Fruit fly (Drosophila melanogaster) whole organism, embryonic: ENCODE measurements around the gene CG44271.
A peak's percentile ranks its signal among the peaks of the same experiment; 100 is the strongest.

Experiments used
- Atf3 ChIP-seq: fragments of 200-800 bp; sonication (Bioruptor generic); optimal IDR thresholded peaks from 3 replicates; lab custom pipeline; 2016; ENCODE audit warnings: missing biosample characterization, missing genetic modification characterization
- B-H2 ChIP-seq: fragments of 200-800 bp; sonication (Bioruptor generic); optimal IDR thresholded peaks from 2 replicates; lab custom pipeline; 2018; ENCODE audit warnings: missing biosample characterization, mild to moderate bottlenecking, missing genetic modification characterization
- CG11247 ChIP-seq: fragments of 200-800 bp; sonication (Bioruptor generic); IDR thresholded peaks from 2 replicates; pipeline ENCODE4 v1.3.6; 2022; ENCODE audit warnings: missing biosample characterization, missing genetic modification characterization
- CG11398 ChIP-seq: fragments of 200-800 bp; sonication (Bioruptor generic); optimal IDR thresholded peaks from 2 replicates; lab custom pipeline; 2016; ENCODE audit warnings: missing biosample characterization, missing genetic modification characterization
- CG13894 ChIP-seq: fragments of 200-800 bp; sonication (Bioruptor generic); optimal IDR thresholded peaks from 3 replicates; lab custom pipeline; 2018; ENCODE audit warnings: missing biosample characterization, mild to moderate bottlenecking, missing genetic modification characterization, moderate library complexity
- CG14710 ChIP-seq: fragments of 200-800 bp; sonication (Bioruptor generic); optimal IDR thresholded peaks from 3 replicates; lab custom pipeline; 2019; ENCODE audit warnings: missing biosample characterization, mild to moderate bottlenecking, missing genetic modification characterization, moderate library complexity
- CG1602 ChIP-seq: fragments of 200-800 bp; sonication (Bioruptor generic); optimal IDR thresholded peaks from 3 replicates; lab custom pipeline; 2016; ENCODE audit warnings: missing biosample characterization, missing genetic modification characterization
- CG2199 ChIP-seq: fragments of 200-800 bp; sonication (Bioruptor generic); IDR thresholded peaks from 3 replicates; pipeline ENCODE4 v1.3.6; 2022; ENCODE audit warnings: missing biosample characterization, missing genetic modification characterization
- CG3838 ChIP-seq: fragments of 200-800 bp; sonication (Bioruptor generic); optimal IDR thresholded peaks from 3 replicates; lab custom pipeline; 2016; ENCODE audit warnings: missing biosample characterization, missing genetic modification characterization
- CG4360 ChIP-seq: fragments of 200-800 bp; sonication (Bioruptor generic); IDR thresholded peaks from 2 replicates; pipeline ENCODE4 v1.3.6; 2022; ENCODE audit warnings: missing biosample characterization, missing genetic modification characterization
- CG5953 ChIP-seq: fragments of 200-800 bp; sonication (Bioruptor generic); IDR thresholded peaks from 2 replicates; pipeline ENCODE4 v1.3.6; 2022; ENCODE audit warnings: missing biosample characterization, missing genetic modification characterization
- CG7839 ChIP-seq: fragments of 200-800 bp; sonication (Bioruptor generic); optimal IDR thresholded peaks from 3 replicates; lab custom pipeline; 2018; ENCODE audit warnings: missing biosample characterization, mild to moderate bottlenecking, missing genetic modification characterization, moderate library complexity
- CG8281 ChIP-seq: fragments of 200-800 bp; sonication (Bioruptor generic); optimal IDR thresholded peaks from 2 replicates; lab custom pipeline; 2018; ENCODE audit warnings: missing biosample characterization, mild to moderate bottlenecking, missing genetic modification characterization, moderate library complexity
- CG8944 ChIP-seq: fragments of 200-800 bp; sonication (Bioruptor generic); optimal IDR thresholded peaks from 3 replicates; lab custom pipeline; 2016; ENCODE audit warnings: missing biosample characterization, missing genetic modification characterization
- Deaf1 ChIP-seq: fragments of 200-800 bp; optimal IDR thresholded peaks from 3 replicates; lab custom pipeline; 2019; ENCODE audit warnings: missing biosample characterization, mild to moderate bottlenecking, missing genetic modification characterization, moderate library complexity
- Dp ChIP-seq: fragments of 200-800 bp; sonication (Bioruptor generic); optimal IDR thresholded peaks from 2 replicates; lab custom pipeline; 2018; ENCODE audit warnings: missing biosample characterization, mild to moderate bottlenecking, missing genetic modification characterization, moderate library complexity
- Ets97D ChIP-seq: fragments of 200-800 bp; sonication (Bioruptor generic); optimal IDR thresholded peaks from 3 replicates; lab custom pipeline; 2016; ENCODE audit warnings: missing biosample characterization, missing genetic modification characterization
- HHEX ChIP-seq: fragments of 200-800 bp; sonication (Bioruptor generic); optimal IDR thresholded peaks from 3 replicates; lab custom pipeline; 2017; ENCODE audit warnings: missing biosample characterization, mild to moderate bottlenecking, missing genetic modification characterization, missing genetic modification reagents
- Hr51 ChIP-seq, 2 experiments: fragments of 200-800 bp; sonication (Bioruptor generic); optimal IDR thresholded peaks; 2 replicates in 1 of 2; 3 replicates in 1 of 2; lab custom pipeline; 2016 to 2018; ENCODE audit warnings: missing biosample characterization in 2 of 2, missing genetic modification characterization in 2 of 2, mild to moderate bottlenecking in 1 of 2, moderate library complexity in 1 of 2
- NC2β ChIP-seq: fragments of 200-800 bp; sonication (Bioruptor generic); optimal IDR thresholded peaks from 2 replicates; lab custom pipeline; 2016; ENCODE audit warnings: missing biosample characterization, missing genetic modification characterization
- NK7.1 ChIP-seq: fragments of 200-800 bp; sonication (Bioruptor generic); optimal IDR thresholded peaks from 3 replicates; lab custom pipeline; 2016; ENCODE audit warnings: missing biosample characterization, missing genetic modification characterization
- Pdp1 ChIP-seq, 2 experiments: fragments of 200-800 bp; sonication (Bioruptor generic); optimal IDR thresholded peaks; 3 replicates each; lab custom pipeline; 2016; ENCODE audit warnings: missing biosample characterization in 2 of 2, missing genetic modification characterization in 2 of 2, mild to moderate bottlenecking in 1 of 2, moderate library complexity in 1 of 2
- Scr ChIP-seq: fragments of 200-800 bp; sonication (Bioruptor generic); IDR thresholded peaks from 2 replicates; pipeline ENCODE4 v1.3.6; 2022; ENCODE audit warnings: missing biosample characterization, missing genetic modification characterization; ENCODE audit not compliant: partially characterized antibody
- Sox102F ChIP-seq: fragments of 200-800 bp; sonication (Bioruptor generic); optimal IDR thresholded peaks from 2 replicates; lab custom pipeline; 2018; ENCODE audit warnings: missing biosample characterization, mild to moderate bottlenecking, missing genetic modification characterization, moderate library complexity
- Tbp ChIP-seq: fragments of >200 bp; optimal IDR thresholded peaks from 2 replicates; lab custom pipeline; 2018; ENCODE audit warnings: missing biosample characterization, missing genetic modification characterization
- al ChIP-seq: fragments of 200-800 bp; sonication (Bioruptor generic); IDR thresholded peaks from 2 replicates; pipeline ENCODE4 v1.3.6; 2022; ENCODE audit warnings: missing biosample characterization, missing genetic modification characterization
- amos ChIP-seq: fragments of 200-800 bp; sonication (Bioruptor generic); IDR thresholded peaks from 2 replicates; pipeline ENCODE4 v1.3.6; 2022; ENCODE audit warnings: missing biosample characterization, missing genetic modification characterization; ENCODE audit not compliant: partially characterized antibody
- aop ChIP-seq: fragments of 200-800 bp; sonication (Bioruptor generic); IDR thresholded peaks from 2 replicates; pipeline ENCODE4 v1.3.6; 2022; ENCODE audit warnings: missing biosample characterization, missing genetic modification characterization
- bigmax ChIP-seq: fragments of 200-800 bp; sonication (Bioruptor generic); optimal IDR thresholded peaks from 2 replicates; lab custom pipeline; 2018; ENCODE audit warnings: missing biosample characterization, mild to moderate bottlenecking, missing genetic modification characterization
- caup ChIP-seq: fragments of 200-800 bp; sonication (Bioruptor generic); optimal IDR thresholded peaks from 3 replicates; lab custom pipeline; 2017; ENCODE audit warnings: missing biosample characterization, mild to moderate bottlenecking, missing genetic modification characterization, moderate library complexity; ENCODE audit not compliant: severe bottlenecking
- crp ChIP-seq, 2 experiments: fragments of 200-800 bp; sonication (Bioruptor generic); optimal IDR thresholded peaks; 2 replicates in 1 of 2; 3 replicates in 1 of 2; lab custom pipeline; 2017; ENCODE audit warnings: missing biosample characterization in 2 of 2, missing genetic modification characterization in 2 of 2, mild to moderate bottlenecking in 1 of 2, moderate library complexity in 1 of 2
- cwo ChIP-seq: fragments of 200-800 bp; sonication (Bioruptor generic); optimal IDR thresholded peaks from 3 replicates; lab custom pipeline; 2017; ENCODE audit warnings: missing biosample characterization, missing genetic modification characterization, mild to moderate bottlenecking, moderate library complexity, missing genetic modification reagents
- dpn ChIP-seq, 2 experiments: fragments of 200-800 bp; sonication (Bioruptor generic); optimal IDR thresholded peaks; 3 replicates each; lab custom pipeline; 2016; ENCODE audit warnings: missing biosample characterization in 2 of 2, missing genetic modification characterization in 2 of 2
- dysf ChIP-seq: fragments of 200-800 bp; sonication (Bioruptor generic); IDR thresholded peaks from 3 replicates; pipeline ENCODE4 v1.3.6; 2022; ENCODE audit warnings: missing biosample characterization, missing genetic modification characterization
- fd102C ChIP-seq: fragments of 200-800 bp; sonication (Bioruptor generic); optimal IDR thresholded peaks from 2 replicates; lab custom pipeline; 2018; ENCODE audit warnings: missing biosample characterization, mild to moderate bottlenecking, missing genetic modification characterization, moderate library complexity
- fd96Cb ChIP-seq: fragments of 200-800 bp; sonication (Bioruptor generic); optimal IDR thresholded peaks from 2 replicates; lab custom pipeline; 2018; ENCODE audit warnings: missing biosample characterization, mild to moderate bottlenecking, missing genetic modification characterization, moderate library complexity
- gro ChIP-seq: fragments of 200-800 bp; sonication (Bioruptor generic); optimal IDR thresholded peaks from 2 replicates; lab custom pipeline; 2016; ENCODE audit warnings: missing biosample characterization, missing genetic modification characterization
- jumu ChIP-seq: fragments of 200-800 bp; sonication (Bioruptor generic); optimal IDR thresholded peaks from 3 replicates; lab custom pipeline; 2016; ENCODE audit warnings: missing biosample characterization, missing genetic modification characterization
- ken ChIP-seq: fragments of 200-800 bp; sonication (Bioruptor generic); IDR thresholded peaks from 3 replicates; pipeline ENCODE4 v1.3.6; 2022; ENCODE audit warnings: missing biosample characterization, missing genetic modification characterization
- klu ChIP-seq: fragments of 200-800 bp; sonication (Bioruptor generic); IDR thresholded peaks from 2 replicates; pipeline ENCODE4 v1.3.6; 2022; ENCODE audit warnings: missing biosample characterization, missing genetic modification characterization
- lola ChIP-seq, 3 experiments: fragments of >200 bp in 2 of 3; fragments of 200-800 bp in 1 of 3; sonication (Bioruptor generic) in 1 of 3; optimal IDR thresholded peaks; 2 replicates each; lab custom pipeline; 2017 to 2019; ENCODE audit warnings: missing biosample characterization in 3 of 3, missing genetic modification characterization in 3 of 3, mild to moderate bottlenecking in 1 of 3, moderate library complexity in 1 of 3
- mld ChIP-seq: fragments of 200-800 bp; sonication (Bioruptor generic); IDR thresholded peaks from 3 replicates; pipeline ENCODE4 v1.3.6; 2022; ENCODE audit warnings: missing biosample characterization, missing genetic modification characterization; ENCODE audit not compliant: partially characterized antibody
- oc ChIP-seq: fragments of 200-800 bp; sonication (Bioruptor generic); optimal IDR thresholded peaks from 2 replicates; lab custom pipeline; 2018; ENCODE audit warnings: missing biosample characterization, mild to moderate bottlenecking, missing genetic modification characterization, moderate library complexity
- odd ChIP-seq: fragments of 200-800 bp; sonication (Bioruptor generic); optimal IDR thresholded peaks from 2 replicates; lab custom pipeline; 2017; ENCODE audit warnings: missing biosample characterization, mild to moderate bottlenecking, missing genetic modification characterization
- psq ChIP-seq: fragments of 200-800 bp; sonication (Bioruptor generic); optimal IDR thresholded peaks from 2 replicates; lab custom pipeline; 2017; ENCODE audit warnings: missing biosample characterization, missing genetic modification characterization
- tgo ChIP-seq: fragments of 200-800 bp; sonication (Bioruptor generic); IDR thresholded peaks from 3 replicates; pipeline ENCODE4 v1.3.6; 2022; ENCODE audit warnings: missing biosample characterization, missing genetic modification characterization
- vvl ChIP-seq: fragments of 200-800 bp; sonication (Bioruptor generic); IDR thresholded peaks from 2 replicates; pipeline ENCODE4 v1.3.6; 2022; ENCODE audit warnings: missing biosample characterization, missing genetic modification characterization

The CG44271 gene

dm6 chr2L:6701409-6702199 lies 46.1 kb downstream of the CG44271 start (continued):
- TF ChIP-seq Hr51 (GFP tag; optimal IDR thresholded peaks at IDR 0.05; lab: Kevin White, UChicago): peak in 1 of 2 experiments; percentile 4
- no peak for TF ChIP-seq cwo (GFP tag; lab: Kevin White, UChicago)
- no peak for TF ChIP-seq Deaf1
- no peak for TF ChIP-seq tgo (GFP tag; lab: Robert Waterston, UW)
- TF ChIP-seq Sox102F (GFP tag; lab: Kevin White, UChicago): peak; percentile 32
- TF ChIP-seq fd102C (GFP tag; lab: Kevin White, UChicago): no peak
- no peak for TF ChIP-seq psq
- TF ChIP-seq Pdp1 (GFP tag; optimal IDR thresholded peaks at IDR 0.05; lab: Kevin White, UChicago): peak in 1 of 2 experiments; percentile 66
- no peak for TF ChIP-seq CG5953 (GFP tag; lab: Robert Waterston, UW)
- no peak for TF ChIP-seq vvl (GFP tag; lab: Robert Waterston, UW)
- no peak for TF ChIP-seq dysf (GFP tag; lab: Robert Waterston, UW)
- TF ChIP-seq bigmax (GFP tag; lab: Kevin White, UChicago): no peak
- no peak for TF ChIP-seq CG4360 (GFP tag; lab: Robert Waterston, UW)
- no peak for TF ChIP-seq Scr
- no peak for TF ChIP-seq caup (GFP tag; lab: Kevin White, UChicago)
- TF ChIP-seq HHEX (GFP tag; lab: Kevin White, UChicago): no peak
- 0 out of 3 replicates have a peak, but pooled peaks have one; percentile 28 for TF ChIP-seq CG2199
- TF ChIP-seq CG11247 (GFP tag; lab: Robert Waterston, UW): no peak
- TF ChIP-seq, all 482 proteins: peak for 32

dm6 chr2L:6700742-6701141 lies 47.0 kb downstream of the CG44271 start:
- TF ChIP-seq fd96Cb (tag; lab: Kevin White, UChicago) (peak; percentile 6), CG3838 (no peak), Ets97D (GFP tag; lab: Kevin White, UChicago) (no peak), Tbp (no peak), CG8281 (tag; lab: Kevin White, UChicago) (peak; percentile 9), klu (no peak), CG1602 (GFP tag; lab: Kevin White, UChicago) (peak; percentile 55), Dp (GFP tag; lab: Kevin White, UChicago) (no peak), oc (peak; percentile 10), Hr51 (GFP tag; optimal IDR thresholded peaks at IDR 0.05; lab: Kevin White, UChicago) (peak in 1 of 2 experiments; percentile 15), amos (GFP tag; lab: Robert Waterston, UW) (no peak), Atf3 (GFP tag; lab: Kevin White, UChicago) (peak; percentile 34), B-H2 (GFP tag; lab: Kevin White, UChicago) (no peak), mld (GFP tag; lab: Robert Waterston, UW) (no peak), ken (no peak), crp (GFP tag; optimal IDR thresholded peaks at IDR 0.05; lab: Kevin White, UChicago) (no peak), dpn (GFP tag; optimal IDR thresholded peaks at IDR 0.05; lab: Kevin White, UChicago) (peak in 1 of 2 experiments; percentile 11), CG13894 (tag; lab: Kevin White, UChicago) (no peak), CG7839 (tag; lab: Kevin White, UChicago) (peak; percentile 11), gro (GFP tag; lab: Kevin White, UChicago) (no peak), CG11398 (GFP tag; lab: Kevin White, UChicago) (peak; percentile 60), CG14710 (tag; lab: Kevin White, UChicago) (peak; percentile 57), NK7.1 (GFP tag; lab: Kevin White, UChicago) (peak; percentile 31), al (no peak), aop (GFP tag; lab: Robert Waterston, UW) (no peak), fd102C (GFP tag; lab: Kevin White, UChicago) (peak; percentile 99), odd (GFP tag; lab: Kevin White, UChicago) (peak; percentile 46), lola (GFP tag; optimal IDR thresholded peaks at IDR 0.05; lab: Kevin White, UChicago) (peak in 1 of 3 experiments; percentile 70), CG8944 (GFP tag; lab: Kevin White, UChicago) (no peak), jumu (GFP tag; lab: Kevin White, UChicago) (no peak), NC2β (GFP tag; lab: Kevin White, UChicago) (peak; percentile 54)
